Fruit fly (Drosophila melanogaster) whole organism, embryonic: ENCODE data around the gene MsR2.

ENCODE experiments used
- Antp ChIP-seq: fragments of 200-800 bp; sonication (Bioruptor generic); optimal IDR thresholded peaks from 3 replicates; lab custom pipeline; 2016; ENCODE audit warnings: missing biosample characterization, missing genetic modification characterization
- CG2129 ChIP-seq: fragments of 200-800 bp; sonication (Bioruptor generic); IDR thresholded peaks from 2 replicates; pipeline ENCODE4 v1.3.6; 2022; ENCODE audit warnings: missing biosample characterization, missing genetic modification characterization; ENCODE audit not compliant: partially characterized antibody
- CG31388 ChIP-seq: fragments of 200-800 bp; sonication (Bioruptor generic); optimal IDR thresholded peaks from 2 replicates; lab custom pipeline; 2016; ENCODE audit warnings: missing biosample characterization, missing genetic modification characterization
- CG4617 ChIP-seq: fragments of 200-800 bp; sonication (Bioruptor generic); optimal IDR thresholded peaks from 3 replicates; lab custom pipeline; 2016; ENCODE audit warnings: missing biosample characterization, missing genetic modification characterization, borderline replicate concordance
- CHES-1-like ChIP-seq: fragments of 200-800 bp; sonication (Bioruptor generic); optimal IDR thresholded peaks from 2 replicates; lab custom pipeline; 2016; ENCODE audit warnings: missing biosample characterization, missing genetic modification characterization
- Poxn ChIP-seq: fragments of 200-800 bp; sonication (Bioruptor generic); IDR thresholded peaks from 2 replicates; pipeline ENCODE4 v1.3.6; 2022; ENCODE audit warnings: missing biosample characterization, missing genetic modification characterization
- Sry-δ ChIP-seq: fragments of 200-800 bp; sonication (Bioruptor generic); optimal IDR thresholded peaks from 2 replicates; lab custom pipeline; 2016; ENCODE audit warnings: missing biosample characterization, missing genetic modification characterization
- ash1 ChIP-seq: fragments of 200-800 bp; sonication (Bioruptor generic); optimal IDR thresholded peaks from 2 replicates; lab custom pipeline; 2018; ENCODE audit warnings: missing biosample characterization, mild to moderate bottlenecking, missing genetic modification characterization
- emc ChIP-seq: fragments of 200-800 bp; sonication (Bioruptor generic); optimal IDR thresholded peaks from 2 replicates; lab custom pipeline; 2016; ENCODE audit warnings: missing biosample characterization, missing genetic modification characterization
- phol ChIP-seq: fragments of 200-800 bp; sonication (Bioruptor generic); optimal IDR thresholded peaks from 3 replicates; lab custom pipeline; 2018; ENCODE audit warnings: missing biosample characterization, mild to moderate bottlenecking, missing genetic modification characterization, moderate library complexity
- scrt ChIP-seq: fragments of 200-800 bp; sonication (Bioruptor generic); optimal IDR thresholded peaks from 2 replicates; lab custom pipeline; 2018; ENCODE audit warnings: missing biosample characterization, mild to moderate bottlenecking, missing genetic modification characterization, moderate library complexity
- ttk ChIP-seq: fragments of 200-800 bp; sonication (Bioruptor generic); IDR thresholded peaks from 2 replicates; pipeline ENCODE4 v2.1.2; 2022; ENCODE audit warnings: missing biosample characterization, missing genetic modification characterization

DNA sequence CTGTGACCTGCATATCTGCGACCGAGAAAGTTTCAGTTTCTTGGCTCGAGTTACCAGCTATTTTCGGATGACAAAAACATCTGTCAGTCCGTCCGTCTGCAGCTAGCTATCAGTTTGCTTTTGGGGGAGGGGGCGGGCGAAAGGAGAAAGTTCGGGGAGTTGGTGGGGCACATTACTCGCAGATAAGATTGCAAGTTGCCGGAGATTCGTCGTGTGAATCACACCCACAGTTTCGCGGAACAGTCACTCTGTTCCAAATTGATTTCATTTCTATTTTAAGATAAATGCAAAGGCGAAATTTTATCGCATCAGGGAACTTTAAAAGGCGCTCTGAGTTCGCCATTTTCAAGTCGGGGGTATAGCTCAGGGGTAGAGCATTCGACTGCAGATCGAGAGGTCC lies 9.3 kb upstream of the MsR2 start:
- no peak for TF ChIP-seq CHES-1-like (GFP tag; lab: Kevin White, UChicago)
- no peak for TF ChIP-seq Antp
- TF ChIP-seq ttk (GFP tag; lab: Robert Waterston, UW), result no peak
- TF ChIP-seq ash1 (GFP tag; lab: Kevin White, UChicago), result no peak
- TF ChIP-seq Sry-δ (GFP tag; lab: Kevin White, UChicago), result no peak
- no peak for TF ChIP-seq scrt (GFP tag; lab: Kevin White, UChicago)
- TF ChIP-seq CG2129 (GFP tag; lab: Robert Waterston, UW), result no peak
- TF ChIP-seq emc (GFP tag; lab: Kevin White, UChicago), result no peak
- no peak for TF ChIP-seq CG31388 (GFP tag; lab: Kevin White, UChicago)
- no peak for TF ChIP-seq CG4617 (GFP tag; lab: Kevin White, UChicago)
- no peak for TF ChIP-seq Poxn
- TF ChIP-seq phol, result no peak
